Fruit fly (Drosophila melanogaster): Measurements from ENCODE around the gene CG14075.

CG14075 gene

dm6 chr3L:19013086-19013752, 28.5 kb downstream of the CG14075 start:
- TF ChIP-seq CG14710 (tag; optimal IDR thresholded peaks at IDR 0.05) (no peak), pros (GFP tag; optimal IDR thresholded peaks at IDR 0.05) (peak; percentile 74), CG13123 (GFP tag; optimal IDR thresholded peaks at IDR 0.05) (no peak), insv (GFP tag; optimal IDR thresholded peaks at IDR 0.05) (no peak), tx (GFP tag; optimal IDR thresholded peaks at IDR 0.05) (no peak), CG17361 (GFP tag; IDR thresholded peaks at IDR 0.05) (no peak), CG4617 (GFP tag; optimal IDR thresholded peaks at IDR 0.05; ENCODE audit: borderline replicate concordance) (no peak), gsb-n (tag; optimal IDR thresholded peaks at IDR 0.05) (peak; percentile 21), vnd (GFP tag; IDR thresholded peaks at IDR 0.05; ENCODE audit: partially characterized antibody) (no peak), dysf (GFP tag; IDR thresholded peaks at IDR 0.05) (no peak), exex (tag; optimal IDR thresholded peaks at IDR 0.05) (no peak), Dp (GFP tag; optimal IDR thresholded peaks at IDR 0.05) (no peak), Med (GFP tag) (peak; percentile 43), Ssrp (tag; optimal IDR thresholded peaks at IDR 0.05) (no peak), CG33213 (GFP tag; optimal IDR thresholded peaks at IDR 0.05) (no peak), salm (tag; optimal IDR thresholded peaks at IDR 0.05) (peak; percentile 0), chinmo (GFP tag; IDR thresholded peaks at IDR 0.05; ENCODE audit: partially characterized antibody) (peak; percentile 78; the same call in 1 of the 4 replicates), btn (GFP tag; optimal IDR thresholded peaks at IDR 0.05) (no peak), CG18476 (GFP tag; optimal IDR thresholded peaks at IDR 0.05) (no peak), CG10565 (GFP tag; optimal IDR thresholded peaks at IDR 0.05) (no peak), CG8765 (GFP tag; IDR thresholded peaks at IDR 0.05) (no peak), Elba2 (GFP tag; optimal IDR thresholded peaks at IDR 0.05) (no peak), oc (tag; optimal IDR thresholded peaks at IDR 0.05) (peak; percentile 77), CG11695 (GFP tag; IDR thresholded peaks at IDR 0.05) (no peak), CG42726 (GFP tag; IDR thresholded peaks at IDR 0.05; ENCODE audit: partially characterized antibody) (no peak), CG15601 (tag; optimal IDR thresholded peaks at IDR 0.05) (no peak), Bgb (GFP tag; IDR thresholded peaks at IDR 0.05; ENCODE audit: partially characterized antibody) (no peak), CG34224 (GFP tag; IDR thresholded peaks at IDR 0.05; ENCODE audit: partially characterized antibody) (no peak), Poxn (GFP tag; IDR thresholded peaks at IDR 0.05) (no peak), usp (GFP tag; optimal IDR thresholded peaks at IDR 0.05) (no peak), Dek (tag; optimal IDR thresholded peaks at IDR 0.05) (no peak), ATbp (GFP tag; optimal IDR thresholded peaks at IDR 0.05) (no peak), br (optimal IDR thresholded peaks at IDR 0.05) (no peak), sisA (GFP tag; IDR thresholded peaks at IDR 0.05) (no peak), Awh (GFP tag; IDR thresholded peaks at IDR 0.05) (peak; percentile 95), CG10979 (tag; optimal IDR thresholded peaks at IDR 0.05) (no peak), MESR4 (GFP tag; optimal IDR thresholded peaks at IDR 0.05) (no peak), pnt (GFP tag; optimal IDR thresholded peaks at IDR 0.05) (no peak), HLH4C (GFP tag; IDR thresholded peaks at IDR 0.05; ENCODE audit: partially characterized antibody) (no peak), CG4707 (GFP tag; optimal IDR thresholded peaks at IDR 0.05) (no peak), CG10654 (GFP tag; optimal IDR thresholded peaks at IDR 0.05) (no peak), CG30020 (tag; optimal IDR thresholded peaks at IDR 0.05) (no peak), twi (tag; optimal IDR thresholded peaks at IDR 0.05) (no peak), al (GFP tag; IDR thresholded peaks at IDR 0.05) (no peak), ci (GFP tag; IDR thresholded peaks at IDR 0.05) (0 out of 3 replicates have a peak, but pooled peaks have one; percentile 11), so (GFP tag; IDR thresholded peaks at IDR 0.05) (no peak), Dip3 (GFP tag; optimal IDR thresholded peaks at IDR 0.05) (no peak), chm (GFP tag; IDR thresholded peaks at IDR 0.05) (0 out of 2 replicates have a peak, but pooled peaks have one; percentile 16), Hand (GFP tag; optimal IDR thresholded peaks at IDR 0.05) (no peak), HLH54F (GFP tag; optimal IDR thresholded peaks at IDR 0.05) (no peak)
